Fruit fly (Drosophila melanogaster): Measurements from ENCODE around the gene Jhbp15.

The Jhbp15 gene

DNA sequence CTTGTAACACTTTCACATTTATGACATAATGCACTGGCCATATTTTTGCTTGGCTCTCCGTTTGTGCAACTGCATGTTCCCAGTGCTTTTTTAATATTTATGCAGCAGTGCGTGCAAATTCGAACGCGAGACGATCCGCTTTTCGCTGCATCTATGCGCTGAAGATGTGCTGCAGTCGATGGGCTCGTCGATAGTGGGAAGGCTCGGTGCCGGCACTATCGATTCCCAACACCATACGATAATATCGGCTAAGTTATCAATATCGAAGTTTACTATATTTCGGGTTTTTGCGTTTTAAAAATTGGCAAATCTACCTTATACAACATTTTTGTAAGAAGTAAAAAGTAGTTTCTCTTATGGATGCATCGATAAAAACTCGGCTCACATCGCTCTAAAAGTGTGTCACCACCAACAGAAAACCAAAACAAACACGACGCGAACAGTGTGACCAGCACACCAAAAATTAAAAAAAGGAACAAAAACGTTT lies 46.9 kb upstream of the Jhbp15 start, which contains the start of gene RhoGAP93B (continued):
- peak; percentile 37 for TF ChIP-seq ewg (GFP tag; optimal IDR thresholded peaks at IDR 0.05)
- peak; percentile 100 for TF ChIP-seq CG16813 (GFP tag; IDR thresholded peaks at IDR 0.05; ENCODE audit: partially characterized antibody)
- TF ChIP-seq Sry-δ (GFP tag; optimal IDR thresholded peaks at IDR 0.05) = peak; percentile 100
- peak; percentile 57 for TF ChIP-seq CG12236 (GFP tag; optimal IDR thresholded peaks at IDR 0.05)
- peak; percentile 88 for TF ChIP-seq hkb (optimal IDR thresholded peaks at IDR 0.05)
- peak; percentile 92 for TF ChIP-seq hkb (GFP tag; IDR thresholded peaks at IDR 0.05)
- TF ChIP-seq Aef1 (GFP tag; IDR thresholded peaks at IDR 0.05) = peak; percentile 96
- TF ChIP-seq sima (GFP tag; optimal IDR thresholded peaks at IDR 0.05) = peak; percentile 71
- TF ChIP-seq odd (GFP tag; optimal IDR thresholded peaks at IDR 0.05) = peak; percentile 9
- peak; percentile 84 for TF ChIP-seq CG10366 (GFP tag; IDR thresholded peaks at IDR 0.05)
- peak; percentile 37 for TF ChIP-seq CG9437 (GFP tag; optimal IDR thresholded peaks at IDR 0.05)
- TF ChIP-seq chif (GFP tag; optimal IDR thresholded peaks at IDR 0.05) = peak; percentile 73 to 76
- TF ChIP-seq D19B (GFP tag; optimal IDR thresholded peaks at IDR 0.05) = peak; percentile 35
- no peak for TF ChIP-seq sc (optimal IDR thresholded peaks at IDR 0.05)
- peak; percentile 28 for TF ChIP-seq sc (GFP tag; optimal IDR thresholded peaks at IDR 0.05)
- TF ChIP-seq CG31365 (tag; optimal IDR thresholded peaks at IDR 0.05) = peak; percentile 47
- TF ChIP-seq trem (tag; optimal IDR thresholded peaks at IDR 0.05) = peak; percentile 89
- TF ChIP-seq Atf6 (GFP tag; IDR thresholded peaks at IDR 0.05) = peak; percentile 92
- TF ChIP-seq eve (GFP tag; optimal IDR thresholded peaks at IDR 0.05) = peak in 1 of 2 experiments; percentile 20
- TF ChIP-seq CG1832 (GFP tag; optimal IDR thresholded peaks at IDR 0.05) = no peak
- TF ChIP-seq CG9817 (tag; optimal IDR thresholded peaks at IDR 0.05) = peak; percentile 77
- peak; percentile 85 for TF ChIP-seq CG6175 (GFP tag; IDR thresholded peaks at IDR 0.05)
- peak; percentile 88 for TF ChIP-seq Fer1 (GFP tag; optimal IDR thresholded peaks at IDR 0.05)
- TF ChIP-seq ERR (GFP tag; optimal IDR thresholded peaks at IDR 0.05) = peak; percentile 80
- 0 out of 3 replicates have a peak, but pooled peaks have one; percentile 48 for TF ChIP-seq gce (GFP tag; IDR thresholded peaks at IDR 0.05)
- TF ChIP-seq CG30431 (GFP tag; optimal IDR thresholded peaks at IDR 0.05) = peak; percentile 39
- TF ChIP-seq sqz (GFP tag; optimal IDR thresholded peaks at IDR 0.05) = no peak
- TF ChIP-seq Sry-β (GFP tag; optimal IDR thresholded peaks at IDR 0.05) = peak; percentile 17
- peak; percentile 68; the same call in 1 of the 2 replicates for TF ChIP-seq toy (GFP tag; IDR thresholded peaks at IDR 0.05)
- TF ChIP-seq row (GFP tag; IDR thresholded peaks at IDR 0.05) = peak; percentile 96
- peak; percentile 91 for TF ChIP-seq aop (GFP tag; IDR thresholded peaks at IDR 0.05)
- TF ChIP-seq cwo (GFP tag; optimal IDR thresholded peaks at IDR 0.05) = peak; percentile 71
- TF ChIP-seq CG12659 (GFP tag; optimal IDR thresholded peaks at IDR 0.05) = peak; percentile 92
- peak; percentile 73 for TF ChIP-seq Chrac-16 (GFP tag; optimal IDR thresholded peaks at IDR 0.05)
- peak; percentile 100 for TF ChIP-seq Dll (GFP tag; IDR thresholded peaks at IDR 0.05; ENCODE audit: partially characterized antibody)
- peak; percentile 34 for TF ChIP-seq Usf (GFP tag; optimal IDR thresholded peaks at IDR 0.05)
- TF ChIP-seq Spps (tag; optimal IDR thresholded peaks at IDR 0.05) = peak; percentile 81
- TF ChIP-seq nom (GFP tag; optimal IDR thresholded peaks at IDR 0.05) = peak; percentile 55
- TF ChIP-seq Ravus (GFP tag; IDR thresholded peaks at IDR 0.05) = peak; percentile 81
- peak; percentile 85 for TF ChIP-seq CG31224 (GFP tag; IDR thresholded peaks at IDR 0.05)
- TF ChIP-seq Elba2 (GFP tag; optimal IDR thresholded peaks at IDR 0.05) = peak; percentile 55
- peak in 1 of 2 experiments; percentile 29 for TF ChIP-seq tll (GFP tag; optimal IDR thresholded peaks at IDR 0.05)
- peak; percentile 100 for TF ChIP-seq CG2129 (GFP tag; IDR thresholded peaks at IDR 0.05; ENCODE audit: partially characterized antibody)
- TF ChIP-seq CG12155 (GFP tag; optimal IDR thresholded peaks at IDR 0.05) = peak; percentile 79
- peak; percentile 97 for TF ChIP-seq Dbx (GFP tag; IDR thresholded peaks at IDR 0.05)
- TF ChIP-seq grn (GFP tag; optimal IDR thresholded peaks at IDR 0.05) = peak; percentile 33
- TF ChIP-seq fd96Cb (tag; optimal IDR thresholded peaks at IDR 0.05) = peak; percentile 77
- peak; percentile 89 for TF ChIP-seq Awh (GFP tag; IDR thresholded peaks at IDR 0.05)
- peak; percentile 89 for TF ChIP-seq CG18599 (GFP tag; optimal IDR thresholded peaks at IDR 0.05)
- TF ChIP-seq CG17568 (GFP tag; optimal IDR thresholded peaks at IDR 0.05) = no peak

All from whole organism, embryonic.